Worm (Caenorhabditis elegans) whole organism, L1 larva: ENCODE results near the gene C53A5.13.

Source experiments
- C16A3.4 ChIP-seq: fragments of 150-350 bp; optimal IDR thresholded peaks from 2 replicates; lab custom pipeline; 2014; ENCODE audit warnings: missing biosample characterization, missing genetic modification characterization
- blmp-1 ChIP-seq: fragments of 150-350 bp; optimal IDR thresholded peaks from 2 replicates; lab custom pipeline; 2014; ENCODE audit warnings: missing biosample characterization, missing genetic modification characterization
- ceh-8 ChIP-seq: fragments of 200-800 bp; sonication (Bioruptor generic); optimal IDR thresholded peaks from 2 replicates; lab custom pipeline; 2018; ENCODE audit warnings: mild to moderate bottlenecking, missing genetic modification characterization, moderate library complexity, missing compliant biosample characterization
- ces-1 ChIP-seq: fragments of 150-350 bp; optimal IDR thresholded peaks from 2 replicates; lab custom pipeline; 2014; ENCODE audit warnings: missing biosample characterization, missing genetic modification reagents, missing genetic modification characterization
- dpl-1 ChIP-seq, 3 experiments: fragments of 150-350 bp in 2 of 3; sonication (generic microtip) in 1 of 3; optimal IDR thresholded peaks; 2 replicates each; lab custom pipeline; 2014 to 2017; ENCODE audit warnings: missing biosample characterization in 3 of 3, missing genetic modification characterization in 3 of 3, missing genetic modification reagents in 3 of 3
- efl-1 ChIP-seq, 4 experiments: fragments of 150-350 bp; optimal IDR thresholded peaks in 3 of 4; peaks in 1 of 4; 1 replicate in 1 of 4; 2 replicates in 3 of 4; lab custom pipeline; 2014; ENCODE audit warnings: missing biosample characterization in 2 of 4, missing genetic modification characterization in 2 of 4, missing genetic modification reagents in 2 of 4
- elt-3 ChIP-seq, 6 experiments: fragments of 150-350 bp in 1 of 6; sonication (generic microtip); optimal IDR thresholded peaks; 2 replicates each; lab custom pipeline; 2017 to 2018; ENCODE audit warnings: missing biosample characterization in 6 of 6, missing genetic modification characterization in 6 of 6, inconsistent platforms in 1 of 6
- fkh-10 ChIP-seq: sonication (generic microtip); optimal IDR thresholded peaks from 2 replicates; lab custom pipeline; 2017; ENCODE audit warnings: missing biosample characterization, missing genetic modification reagents, missing genetic modification characterization
- grh-1 ChIP-seq: fragments of 200-800 bp; sonication (Bioruptor generic); IDR thresholded peaks from 2 replicates; pipeline ENCODE4 v1.3.6; 2022; ENCODE audit warnings: missing genetic modification reagents, missing genetic modification characterization, missing compliant biosample characterization
- hlh-17 ChIP-seq: fragments of 200-800 bp; sonication (Bioruptor generic); optimal IDR thresholded peaks from 2 replicates; lab custom pipeline; 2018; ENCODE audit warnings: missing genetic modification characterization, mild to moderate bottlenecking, missing compliant biosample characterization, moderate library complexity, borderline replicate concordance
- irx-1 ChIP-seq: sonication (generic microtip); optimal IDR thresholded peaks from 2 replicates; lab custom pipeline; 2016; ENCODE audit warnings: missing genetic modification characterization, missing compliant biosample characterization
- jun-1 ChIP-seq: fragments of 150-350 bp; optimal IDR thresholded peaks from 2 replicates; lab custom pipeline; 2014; ENCODE audit warnings: missing biosample characterization, missing genetic modification reagents, missing genetic modification characterization
- lin-14 ChIP-seq: fragments of 200-800 bp; sonication (Bioruptor generic); optimal IDR thresholded peaks from 2 replicates; lab custom pipeline; 2018; ENCODE audit warnings: mild to moderate bottlenecking, missing genetic modification characterization, moderate library complexity, missing compliant biosample characterization
- lin-15B ChIP-seq: fragments of 150-350 bp; sonication (generic microtip); optimal IDR thresholded peaks from 3 replicates; lab custom pipeline; 2014; ENCODE audit warnings: missing biosample characterization, missing genetic modification characterization
- lin-35 ChIP-seq, 2 experiments: fragments of 150-350 bp; optimal IDR thresholded peaks; 2 replicates each; lab custom pipeline; 2014; ENCODE audit warnings: missing biosample characterization in 2 of 2, missing genetic modification characterization in 2 of 2, missing genetic modification reagents in 2 of 2
- lin-39 ChIP-seq: fragments of 150-350 bp; optimal IDR thresholded peaks from 2 replicates; lab custom pipeline; 2014; ENCODE audit warnings: missing biosample characterization, missing genetic modification reagents, missing genetic modification characterization
- lir-3 ChIP-seq: sonication (generic microtip); optimal IDR thresholded peaks from 2 replicates; lab custom pipeline; 2016; ENCODE audit warnings: mild to moderate bottlenecking, missing genetic modification characterization, moderate library complexity, missing compliant biosample characterization; ENCODE audit not compliant: poor library complexity
- mef-2 ChIP-seq: fragments of 150-350 bp; optimal IDR thresholded peaks from 2 replicates; lab custom pipeline; 2014; ENCODE audit warnings: missing biosample characterization, missing genetic modification characterization
- nhr-20 ChIP-seq: sonication (generic microtip); optimal IDR thresholded peaks from 2 replicates; lab custom pipeline; 2016; ENCODE audit warnings: mild to moderate bottlenecking, missing genetic modification characterization, missing compliant biosample characterization
- nhr-28 ChIP-seq: fragments of 150-350 bp; optimal IDR thresholded peaks from 2 replicates; lab custom pipeline; 2014; ENCODE audit warnings: missing biosample characterization, missing genetic modification characterization
- nhr-71 ChIP-seq: sonication (generic microtip); optimal IDR thresholded peaks from 2 replicates; lab custom pipeline; 2016; ENCODE audit warnings: mild to moderate bottlenecking, missing genetic modification characterization, moderate library complexity, missing compliant biosample characterization
- nhr-85 ChIP-seq: sonication (generic microtip); peaks from one replicate; lab custom pipeline; 2016; ENCODE audit warnings: missing genetic modification characterization, inconsistent platforms, missing compliant biosample characterization
- nhr-90 ChIP-seq: sonication (generic microtip); optimal IDR thresholded peaks from 2 replicates; lab custom pipeline; 2016; ENCODE audit warnings: mild to moderate bottlenecking, missing genetic modification characterization, missing compliant biosample characterization; ENCODE audit not compliant: poor library complexity
- pag-3 ChIP-seq: sonication (generic microtip); optimal IDR thresholded peaks from 2 replicates; lab custom pipeline; 2017; ENCODE audit warnings: missing genetic modification characterization, mild to moderate bottlenecking, missing compliant biosample characterization, antibody characterized with exemption, borderline replicate concordance; ENCODE audit not compliant: insufficient read depth
- rnt-1 ChIP-seq: sonication (generic microtip); optimal IDR thresholded peaks from 2 replicates; lab custom pipeline; 2016; ENCODE audit warnings: mild to moderate bottlenecking, missing genetic modification characterization, moderate library complexity, missing compliant biosample characterization
- snu-23 ChIP-seq: sonication (generic microtip); optimal IDR thresholded peaks from 2 replicates; lab custom pipeline; 2016; ENCODE audit warnings: missing genetic modification characterization, missing compliant biosample characterization
- sox-4 ChIP-seq: sonication (generic microtip); optimal IDR thresholded peaks from 2 replicates; lab custom pipeline; 2016; ENCODE audit warnings: missing genetic modification characterization, missing compliant biosample characterization
- sptf-1 ChIP-seq: fragments of 150-350 bp; optimal IDR thresholded peaks from 2 replicates; lab custom pipeline; 2014; ENCODE audit warnings: missing biosample characterization, missing genetic modification characterization
- sup-37 ChIP-seq: fragments of 200-800 bp; sonication (Bioruptor generic); optimal IDR thresholded peaks from 2 replicates; lab custom pipeline; 2018; ENCODE audit warnings: mild to moderate bottlenecking, missing genetic modification characterization, missing compliant biosample characterization
- swsn-7 ChIP-seq: sonication (generic microtip); optimal IDR thresholded peaks from 2 replicates; lab custom pipeline; 2016; ENCODE audit warnings: missing genetic modification characterization, missing compliant biosample characterization
- tlp-1 ChIP-seq: fragments of 150-350 bp; optimal IDR thresholded peaks from 2 replicates; lab custom pipeline; 2014; ENCODE audit warnings: missing biosample characterization, missing genetic modification characterization
- unc-62 ChIP-seq: fragments of 150-350 bp; optimal IDR thresholded peaks from 2 replicates; lab custom pipeline; 2014; ENCODE audit warnings: missing biosample characterization, missing genetic modification reagents, missing genetic modification characterization
- unc-86 ChIP-seq: sonication (generic microtip); optimal IDR thresholded peaks from 2 replicates; lab custom pipeline; 2016; ENCODE audit warnings: missing genetic modification characterization, missing compliant biosample characterization
- xbp-1 ChIP-seq: sonication (generic microtip); optimal IDR thresholded peaks from 2 replicates; lab custom pipeline; 2016; ENCODE audit warnings: missing genetic modification characterization, missing compliant biosample characterization
- ztf-4 ChIP-seq: fragments of 150-350 bp; optimal IDR thresholded peaks from 2 replicates; lab custom pipeline; 2014; ENCODE audit warnings: missing biosample characterization, missing genetic modification characterization

Gene C53A5.13

ce11 chrV:14506713-14507675, 39.7 kb upstream of the C53A5.13 start:
- TF ChIP-seq lin-39 (tag; lab: Kevin White, UChicago) (peak; percentile 18), sup-37 (GFP tag; lab: Kevin White, UChicago) (no peak), irx-1 (tag; lab: Kevin White, UChicago) (peak; percentile 26), lin-14 (GFP tag; lab: Kevin White, UChicago) (peak; percentile 73), nhr-20 (tag; lab: Kevin White, UChicago) (peak; percentile 10), rnt-1 (peak; percentile 43), nhr-71 (tag; lab: Kevin White, UChicago) (peak; percentile 27), lir-3 (tag; lab: Kevin White, UChicago) (no peak), fkh-10 (no peak), hlh-17 (GFP tag; lab: Kevin White, UChicago) (no peak), lin-35 (GFP tag; optimal IDR thresholded peaks at IDR 0.05; lab: Kevin White, UChicago) (no peak), unc-62 (GFP tag; lab: Kevin White, UChicago) (no peak), sox-4 (no peak), C16A3.4 (tag; lab: Kevin White, UChicago) (peak; percentile 18), snu-23 (GFP tag; lab: Kevin White, UChicago) (peak; percentile 18), mef-2 (no peak), dpl-1 (GFP tag; optimal IDR thresholded peaks at IDR 0.05; lab: Kevin White, UChicago) (no peak), nhr-28 (tag; lab: Kevin White, UChicago) (no peak), efl-1 (optimal IDR thresholded peaks at IDR 0.05; lab: Kevin White, UChicago) (no peak), efl-1 (GFP tag; optimal IDR thresholded peaks at IDR 0.05 in 1 of 2; lab: Kevin White, UChicago) (peak in 1 of 2 experiments; percentile 90), blmp-1 (peak; percentile 81), nhr-85 (tag; lab: Kevin White, UChicago) (peak; percentile 98), tlp-1 (tag; lab: Kevin White, UChicago) (peak; percentile 89), elt-3 (tag; optimal IDR thresholded peaks at IDR 0.05; lab: Kevin White, UChicago) (peak in 2 of 6 experiments; percentile 37 to 59), jun-1 (no peak)

- TF ChIP-seq hlh-17 (GFP tag; lab: Kevin White, UChicago) = no peak
- peak; percentile 99 for TF ChIP-seq blmp-1
- no peak for TF ChIP-seq ces-1 (GFP tag; lab: Kevin White, UChicago)
These were observed 38.6 kb upstream of the C53A5.13 start, which contains the start of gene R02D5.1 for ce11 chrV:14508005-14508521. TSS of gene R02D5.1 (plus strand) at chrV:14508249.

ce11 chrV:14508556-14508955, 38.1 kb upstream of the C53A5.13 start:
- TF ChIP-seq lin-15B (no peak), snu-23 (GFP tag; lab: Kevin White, UChicago) (no peak), swsn-7 (tag; lab: Kevin White, UChicago) (no peak), nhr-71 (tag; lab: Kevin White, UChicago) (no peak), xbp-1 (tag; lab: Kevin White, UChicago) (no peak), nhr-20 (tag; lab: Kevin White, UChicago) (no peak), ztf-4 (tag; lab: Kevin White, UChicago) (no peak), lin-35 (GFP tag; optimal IDR thresholded peaks at IDR 0.05; lab: Kevin White, UChicago) (no peak), unc-86 (tag; lab: Kevin White, UChicago) (no peak), grh-1 (no peak), sptf-1 (no peak), pag-3 (tag; lab: Kevin White, UChicago) (no peak), ceh-8 (GFP tag; lab: Kevin White, UChicago) (no peak), nhr-90 (no peak)
